Fruit fly (Drosophila melanogaster) whole organism, embryonic: ENCODE results near the gene Prp18.

Source experiments
- CG10267 ChIP-seq: fragments of 200-800 bp; sonication (Bioruptor generic); optimal IDR thresholded peaks from 2 replicates; lab custom pipeline; 2018; ENCODE audit warnings: missing biosample characterization, mild to moderate bottlenecking, missing genetic modification characterization, moderate library complexity
- CG13775 ChIP-seq: fragments of 200-800 bp; sonication (Bioruptor generic); optimal IDR thresholded peaks from 3 replicates; lab custom pipeline; 2017; ENCODE audit warnings: missing biosample characterization, mild to moderate bottlenecking, missing genetic modification characterization
- CG18599 ChIP-seq: fragments of 200-800 bp; sonication (Bioruptor generic); optimal IDR thresholded peaks from 3 replicates; lab custom pipeline; 2017; ENCODE audit warnings: missing biosample characterization, missing genetic modification characterization, mild to moderate bottlenecking, moderate library complexity, missing genetic modification reagents
- CG32532 ChIP-seq: fragments of 200-800 bp; sonication (Bioruptor generic); IDR thresholded peaks from 2 replicates; pipeline ENCODE4 v1.3.6; 2022; ENCODE audit warnings: missing biosample characterization, missing genetic modification characterization
- CTCF ChIP-seq: fragments of 200-800 bp; sonication (Bioruptor generic); optimal IDR thresholded peaks from 2 replicates; lab custom pipeline; 2017; ENCODE audit warnings: missing biosample characterization, mild to moderate bottlenecking, missing genetic modification characterization, moderate library complexity
- Dll ChIP-seq: fragments of 200-800 bp; sonication (Bioruptor generic); IDR thresholded peaks from 4 replicates; pipeline ENCODE4 v1.3.6; 2022; ENCODE audit warnings: missing biosample characterization, missing genetic modification characterization; ENCODE audit not compliant: partially characterized antibody
- Doc3 ChIP-seq: fragments of 200-800 bp; sonication (Bioruptor generic); IDR thresholded peaks from 3 replicates; pipeline ENCODE4 v1.3.6; 2022; ENCODE audit warnings: missing biosample characterization, missing genetic modification characterization; ENCODE audit not compliant: partially characterized antibody
- Nf-YA ChIP-seq: fragments of 200-800 bp; sonication (Bioruptor generic); IDR thresholded peaks from 2 replicates; pipeline ENCODE4 v1.3.6; 2022; ENCODE audit warnings: missing biosample characterization, missing genetic modification characterization
- Rx ChIP-seq: fragments of 200-800 bp; sonication (Bioruptor generic); IDR thresholded peaks from 2 replicates; pipeline ENCODE4 v1.3.6; 2022; ENCODE audit warnings: missing biosample characterization, missing genetic modification characterization
- Sry-β ChIP-seq: fragments of 200-800 bp; sonication (Bioruptor generic); optimal IDR thresholded peaks from 2 replicates; lab custom pipeline; 2018; ENCODE audit warnings: missing biosample characterization, mild to moderate bottlenecking, missing genetic modification characterization, moderate library complexity
- corto ChIP-seq: fragments of 200-800 bp; sonication (Bioruptor generic); optimal IDR thresholded peaks from 2 replicates; lab custom pipeline; 2016; ENCODE audit warnings: missing biosample characterization, mild to moderate bottlenecking, missing genetic modification characterization, moderate library complexity
- gt ChIP-seq: fragments of 200-800 bp; sonication (Bioruptor generic); IDR thresholded peaks from 2 replicates; pipeline ENCODE4 v1.3.6; 2022; ENCODE audit warnings: missing biosample characterization, missing genetic modification characterization
- sna ChIP-seq: fragments of 200-800 bp; sonication (Bioruptor generic); IDR thresholded peaks from 2 replicates; pipeline ENCODE4 v1.3.6; 2022; ENCODE audit warnings: missing biosample characterization, missing genetic modification characterization; ENCODE audit not compliant: partially characterized antibody
- ttk ChIP-seq: fragments of 200-800 bp; sonication (Bioruptor generic); IDR thresholded peaks from 2 replicates; pipeline ENCODE4 v2.1.2; 2022; ENCODE audit warnings: missing biosample characterization, missing genetic modification characterization

- TF ChIP-seq sna (no peak), Sry-β (no peak), CG13775 (GFP tag; lab: Kevin White, UChicago) (no peak), CTCF (no peak), Dll (GFP tag; lab: Robert Waterston, UW) (no peak), corto (GFP tag; lab: Kevin White, UChicago) (no peak), Nf-YA (no peak), CG10267 (tag; lab: Kevin White, UChicago) (no peak), CG32532 (GFP tag; lab: Robert Waterston, UW) (no peak), gt (no peak), CG18599 (no peak), Rx (GFP tag; lab: Robert Waterston, UW) (no peak), ttk (GFP tag; lab: Robert Waterston, UW) (no peak), Doc3 (GFP tag; lab: Robert Waterston, UW) (no peak)
Measured at dm6 chr3R:18993159-18993558, 37.9 kb downstream of the Prp18 start.
